Fruit fly (Drosophila melanogaster): ENCODE results near the gene Lamtor5.
A peak's percentile ranks its signal among the peaks of the same experiment; 100 is the strongest.

Lamtor5 gene

DNA sequence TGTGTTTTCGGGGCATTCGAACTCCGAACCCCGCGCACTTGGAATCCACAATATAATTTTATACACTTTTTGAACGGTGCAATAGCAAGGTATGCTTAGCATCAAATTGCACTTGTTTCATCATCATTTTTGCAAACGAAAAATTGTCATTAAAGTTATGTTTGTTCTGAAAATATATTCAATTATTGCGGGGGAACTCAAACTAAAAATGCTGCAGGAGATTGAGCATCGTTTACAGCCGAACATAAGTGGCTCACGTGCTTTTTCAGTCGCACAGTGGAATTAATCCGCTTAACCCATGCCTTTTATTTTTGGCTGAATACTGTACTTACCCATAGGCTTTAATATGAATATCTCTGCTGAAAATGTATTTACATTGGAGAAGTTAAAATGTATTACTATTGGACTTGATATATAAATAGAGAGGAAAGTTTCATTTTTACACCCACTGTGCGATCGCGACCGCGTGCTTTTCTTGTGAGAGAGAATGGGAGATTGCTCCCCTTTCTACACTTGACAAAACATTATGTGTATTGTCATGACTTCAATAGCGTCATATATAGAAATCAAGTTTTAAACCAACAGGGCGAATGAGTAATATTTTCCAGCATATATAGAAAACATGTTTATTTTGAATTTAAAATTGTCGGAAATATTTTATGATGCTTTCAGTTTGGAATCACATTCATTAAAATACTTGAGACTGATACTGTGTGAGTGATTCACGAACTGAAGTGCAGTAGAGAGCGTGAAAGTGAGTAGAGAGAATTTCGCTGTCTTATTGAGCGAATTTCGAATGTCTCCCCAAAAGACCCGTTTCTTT, 28.2 kb downstream of the Lamtor5 start:
- TF ChIP-seq noc (tag; optimal IDR thresholded peaks at IDR 0.05), result peak; percentile 98

DNA sequence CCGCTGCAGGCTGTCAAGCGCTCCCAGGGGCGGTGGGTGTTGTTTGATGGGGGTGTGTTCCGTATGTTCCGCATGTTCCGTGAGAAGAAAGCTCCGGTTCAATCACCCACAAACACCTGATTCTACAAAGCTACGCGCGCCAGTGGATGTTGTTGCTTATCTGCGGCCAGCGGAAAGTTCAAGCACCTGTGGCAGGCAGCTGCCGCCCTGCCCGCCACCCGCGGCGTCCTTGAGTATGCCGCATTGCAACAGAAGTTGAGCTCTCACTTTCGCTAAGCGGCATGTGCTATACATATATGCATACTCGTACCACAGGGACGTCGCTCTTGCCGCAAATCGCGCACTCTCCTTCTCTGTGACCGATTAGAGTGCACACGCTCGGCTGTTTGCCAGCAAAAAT, 30.7 kb downstream of the Lamtor5 start:
- no peak for TF ChIP-seq noc (tag; optimal IDR thresholded peaks at IDR 0.05)

DNA sequence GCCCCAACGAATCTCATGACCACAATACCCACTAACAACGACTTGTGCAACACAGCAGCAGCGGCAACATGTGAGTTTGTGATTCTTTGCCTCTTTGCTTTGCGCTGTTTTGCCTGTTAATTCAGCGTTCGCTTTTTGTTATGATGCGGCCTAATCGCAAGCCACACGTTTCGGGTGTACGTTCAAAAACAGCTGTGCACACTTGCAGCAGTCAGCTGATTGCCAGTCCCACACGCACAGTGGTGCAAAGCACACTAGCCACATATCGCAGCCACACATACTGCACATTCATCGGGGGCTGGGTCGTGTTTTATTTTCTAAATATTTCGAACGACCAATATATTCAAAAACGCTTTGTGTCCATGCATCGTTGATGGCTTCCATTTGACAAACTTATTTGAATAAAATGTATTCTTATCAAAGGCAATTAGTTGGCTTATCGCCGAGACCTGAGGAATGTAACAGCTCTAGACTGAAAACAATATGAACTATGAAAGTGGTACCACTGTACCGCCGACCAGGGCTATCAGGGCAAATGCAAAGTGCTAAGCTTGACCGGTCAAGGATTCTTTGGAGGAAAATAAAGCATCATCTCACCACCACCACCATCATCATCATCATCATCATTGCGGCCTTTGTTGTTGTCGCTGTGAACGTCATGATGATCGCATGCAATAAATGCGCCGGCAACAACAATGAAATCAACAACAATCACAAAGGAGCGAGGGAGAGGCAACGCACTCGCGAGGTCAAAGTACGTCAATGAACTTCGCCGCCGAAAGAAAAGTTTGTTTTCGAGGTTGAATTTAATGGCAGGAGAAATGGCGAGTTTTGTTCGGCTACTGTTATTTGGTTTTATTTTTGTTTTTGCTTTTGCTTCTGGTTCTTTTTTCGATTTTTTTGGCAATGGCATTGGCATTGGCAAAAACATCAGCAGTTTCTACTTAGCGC, 32.6 kb downstream of the Lamtor5 start:
- TF ChIP-seq noc (tag; optimal IDR thresholded peaks at IDR 0.05), result no peak

DNA sequence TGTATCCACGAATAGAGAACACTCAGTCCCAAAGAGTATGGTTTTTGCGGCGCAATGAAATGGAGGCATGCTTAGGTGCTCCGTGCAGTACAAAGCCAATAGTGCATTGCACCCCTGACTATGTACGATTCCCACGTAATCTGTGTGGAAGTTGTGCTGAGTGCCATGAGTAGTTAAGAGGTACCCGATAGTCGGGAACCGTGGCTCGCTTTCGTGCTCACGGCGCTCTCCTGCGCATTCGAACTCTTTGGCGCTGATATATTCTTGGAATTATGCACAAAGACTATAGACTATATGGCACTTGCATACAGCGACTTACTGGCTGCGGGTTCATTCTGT, 34.2 kb downstream of the Lamtor5 start:
- no peak for TF ChIP-seq noc (tag; optimal IDR thresholded peaks at IDR 0.05)

DNA sequence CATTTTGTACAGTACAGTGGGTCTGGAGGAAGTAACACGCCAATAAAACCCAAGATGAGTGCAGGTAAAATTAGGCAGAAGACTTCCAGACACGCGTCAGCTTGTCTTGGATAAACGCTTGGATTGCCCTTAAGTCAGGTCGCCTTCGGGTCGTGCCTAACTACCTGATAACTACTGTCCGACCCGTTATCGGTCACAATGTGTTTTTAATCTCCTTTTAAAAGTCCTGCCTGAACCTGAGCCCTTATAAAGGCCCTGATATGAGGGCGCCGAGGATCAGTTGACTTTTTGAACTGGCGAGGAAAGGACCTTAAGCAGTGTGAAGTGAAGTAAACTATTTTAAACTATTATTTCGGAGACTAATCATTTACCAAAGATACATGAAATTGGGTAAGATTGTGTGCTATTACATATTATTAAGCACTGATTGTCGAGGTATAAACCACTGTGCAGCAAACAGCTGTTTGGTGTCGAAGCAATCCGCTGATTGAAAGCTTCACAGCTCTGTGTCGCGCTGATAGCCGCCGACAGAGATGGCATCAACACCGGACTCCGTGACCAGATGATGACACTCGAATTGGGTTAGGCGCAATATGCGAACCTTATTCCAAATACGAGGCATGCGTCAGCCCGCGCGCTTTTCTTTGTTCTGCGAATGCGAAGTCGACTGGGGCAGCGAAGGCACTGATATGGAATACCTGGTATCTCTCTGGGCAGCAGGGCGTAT, 34.7 kb downstream of the Lamtor5 start:
- no peak for TF ChIP-seq noc (tag; optimal IDR thresholded peaks at IDR 0.05)

DNA sequence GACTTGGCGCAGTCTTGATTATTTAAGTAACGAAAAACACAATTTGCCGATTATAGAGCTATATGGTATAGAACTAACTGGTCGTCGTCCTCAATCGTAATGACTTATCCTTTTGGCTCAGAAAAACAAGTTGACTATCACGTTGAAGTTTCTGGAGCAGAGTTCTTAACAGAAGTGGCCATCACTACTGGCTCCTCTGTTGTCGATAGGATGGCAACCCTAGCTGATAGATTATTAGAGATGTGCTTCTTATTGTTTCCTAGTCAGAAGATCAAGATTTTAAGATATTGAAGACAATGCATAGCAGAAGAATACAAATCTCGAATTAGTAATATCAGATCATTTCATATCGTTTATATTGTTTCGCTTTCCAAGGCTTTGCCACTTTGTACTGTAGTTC, 36.5 kb downstream of the Lamtor5 start, which contains the start of gene CG14811:
CG14811 (minus strand) TSS at position 101 of the 400 bp plus-strand sequence.
- TF ChIP-seq noc (tag; optimal IDR thresholded peaks at IDR 0.05), result no peak

DNA sequence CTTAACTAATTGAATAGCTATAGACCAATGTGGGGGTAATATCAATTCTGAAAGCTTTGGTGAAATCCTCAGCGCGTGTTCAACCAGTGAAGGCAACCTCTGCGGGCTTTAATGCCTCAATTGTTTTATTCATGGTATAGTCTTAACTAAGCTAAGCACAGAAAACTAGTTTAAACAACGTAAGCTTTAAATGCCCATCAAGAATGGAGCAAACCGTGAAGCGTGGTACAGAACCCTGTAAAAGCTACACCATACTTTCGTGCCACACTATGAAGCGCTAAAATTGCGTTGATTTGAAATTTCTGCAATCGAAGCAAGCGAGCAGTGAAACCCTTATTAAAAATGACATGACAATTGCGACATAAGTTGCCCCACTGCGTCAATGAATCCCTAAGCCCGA, 37.7 kb downstream of the Lamtor5 start:
- TF ChIP-seq noc (tag; optimal IDR thresholded peaks at IDR 0.05), result no peak

DNA sequence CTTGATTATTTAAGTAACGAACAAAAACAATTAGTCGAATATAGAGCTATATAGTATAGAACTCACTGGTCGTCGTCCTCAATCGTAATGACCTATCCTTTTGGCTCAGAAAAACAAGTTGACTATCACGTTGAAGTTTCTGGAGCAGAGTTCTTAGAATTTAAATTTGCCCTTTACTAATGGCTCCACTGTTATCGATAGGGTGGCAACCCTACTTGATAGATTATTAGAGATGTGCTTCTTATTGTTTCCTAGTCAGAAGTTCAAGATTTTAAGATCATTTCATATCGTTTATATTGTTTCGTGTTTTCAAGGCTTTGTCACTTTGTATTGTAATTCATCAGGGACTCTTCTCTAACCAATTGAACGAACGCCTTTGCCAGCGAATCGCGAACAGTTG, 38.5 kb downstream of the Lamtor5 start, which contains the start of gene CG14810:
CG14810 (minus strand) TSS at position 101 of the 400 bp plus-strand sequence.
- no peak for TF ChIP-seq noc (tag; optimal IDR thresholded peaks at IDR 0.05)

DNA sequence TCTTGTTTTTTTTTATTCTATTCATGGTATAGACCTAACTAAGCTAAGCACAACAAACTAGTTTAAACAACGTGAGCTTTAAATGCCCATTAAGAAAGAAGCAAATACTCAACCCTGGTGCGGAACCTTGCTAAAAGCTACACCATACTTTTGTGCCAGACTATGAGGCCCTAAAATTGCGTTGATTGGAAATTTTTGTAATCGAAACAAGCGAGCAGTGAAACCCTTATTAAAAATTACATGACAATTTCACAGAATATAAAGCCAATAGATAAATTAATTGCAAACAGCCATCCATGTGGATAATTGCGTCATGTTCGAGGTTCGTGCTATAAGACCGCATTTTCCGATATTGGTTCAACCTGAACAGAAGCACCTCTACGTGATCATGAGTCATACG, 39.7 kb downstream of the Lamtor5 start:
- TF ChIP-seq noc (tag; optimal IDR thresholded peaks at IDR 0.05), result no peak

DNA sequence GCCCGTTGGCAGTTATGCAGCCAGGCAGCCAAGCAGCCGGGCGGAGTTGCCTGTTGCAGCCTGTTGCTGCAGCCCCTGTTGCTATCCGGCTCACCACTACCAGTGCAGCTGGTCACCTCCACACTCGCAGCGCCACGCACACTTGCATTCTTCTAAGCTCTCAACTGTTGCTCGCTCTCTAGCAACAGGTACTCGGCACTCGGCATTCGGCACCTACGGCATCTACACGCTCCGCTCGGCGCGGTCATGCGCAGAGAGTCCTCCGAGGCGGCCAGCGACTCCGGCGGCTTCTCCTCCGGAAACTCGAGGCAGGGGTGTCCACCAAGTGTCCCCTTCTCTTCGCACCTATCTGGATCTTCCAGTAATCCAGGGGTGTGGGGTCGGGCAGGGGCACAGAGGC, 47.6 kb downstream of the Lamtor5 start:
- TF ChIP-seq noc (tag; optimal IDR thresholded peaks at IDR 0.05), result no peak
